Worm (Caenorhabditis elegans) whole organism, L1 larva: ENCODE measurements around the gene ugt-52.

Source experiments
- C34B4.2 ChIP-seq: sonication (generic microtip); optimal IDR thresholded peaks from 2 replicates; lab custom pipeline; 2017; ENCODE audit warnings: mild to moderate bottlenecking, missing genetic modification characterization, missing compliant biosample characterization
- Y116A8C.19 ChIP-seq: sonication (generic microtip); optimal IDR thresholded peaks from 2 replicates; lab custom pipeline; 2016; ENCODE audit warnings: missing compliant biosample characterization, missing genetic modification characterization, borderline replicate concordance
- alr-1 ChIP-seq: fragments of 200-800 bp; sonication (Bioruptor generic); optimal IDR thresholded peaks from 2 replicates; lab custom pipeline; 2018; ENCODE audit warnings: borderline replicate concordance, mild to moderate bottlenecking, missing genetic modification characterization, missing compliant biosample characterization
- aly-2 ChIP-seq: fragments of 150-350 bp; optimal IDR thresholded peaks from 2 replicates; lab custom pipeline; 2014; ENCODE audit warnings: missing biosample characterization, missing genetic modification characterization
- blmp-1 ChIP-seq: fragments of 150-350 bp; optimal IDR thresholded peaks from 2 replicates; lab custom pipeline; 2014; ENCODE audit warnings: missing biosample characterization, missing genetic modification characterization
- ceh-82 ChIP-seq, 3 experiments: fragments of 150-350 bp in 1 of 3; sonication (generic microtip) in 2 of 3; optimal IDR thresholded peaks; 2 replicates each; lab custom pipeline; 2014 to 2017; ENCODE audit warnings: missing biosample characterization in 3 of 3, missing genetic modification characterization in 3 of 3
- ceh-88 ChIP-seq: fragments of 200-800 bp; sonication (Bioruptor generic); IDR thresholded peaks from 2 replicates; pipeline ENCODE4 v1.3.6; 2022; ENCODE audit warnings: missing genetic modification characterization, missing compliant biosample characterization
- ces-1 ChIP-seq: fragments of 150-350 bp; optimal IDR thresholded peaks from 2 replicates; lab custom pipeline; 2014; ENCODE audit warnings: missing biosample characterization, missing genetic modification reagents, missing genetic modification characterization
- dsc-1 ChIP-seq: sonication (generic microtip); optimal IDR thresholded peaks from 2 replicates; lab custom pipeline; 2016; ENCODE audit warnings: mild to moderate bottlenecking, missing genetic modification characterization, missing compliant biosample characterization
- egl-27 ChIP-seq, 2 experiments: fragments of 150-350 bp in 1 of 2; sonication (generic microtip); optimal IDR thresholded peaks; 3 replicates each; lab custom pipeline; 2017 to 2018; ENCODE audit warnings: missing biosample characterization in 2 of 2, missing genetic modification characterization in 2 of 2, missing genetic modification reagents in 2 of 2
- elt-3 ChIP-seq, 6 experiments: fragments of 150-350 bp in 1 of 6; sonication (generic microtip); optimal IDR thresholded peaks; 2 replicates each; lab custom pipeline; 2017 to 2018; ENCODE audit warnings: missing biosample characterization in 6 of 6, missing genetic modification characterization in 6 of 6, inconsistent platforms in 1 of 6
- fos-1 ChIP-seq: fragments of 150-350 bp; optimal IDR thresholded peaks from 2 replicates; lab custom pipeline; 2014; ENCODE audit warnings: missing biosample characterization, missing genetic modification characterization
- grh-1 ChIP-seq: fragments of 200-800 bp; sonication (Bioruptor generic); IDR thresholded peaks from 2 replicates; pipeline ENCODE4 v1.3.6; 2022; ENCODE audit warnings: missing genetic modification reagents, missing genetic modification characterization, missing compliant biosample characterization
- hpl-2 ChIP-seq: fragments of 150-350 bp; optimal IDR thresholded peaks from 2 replicates; lab custom pipeline; 2014; ENCODE audit warnings: missing biosample characterization, missing genetic modification reagents, missing genetic modification characterization
- irx-1 ChIP-seq: sonication (generic microtip); optimal IDR thresholded peaks from 2 replicates; lab custom pipeline; 2016; ENCODE audit warnings: missing genetic modification characterization, missing compliant biosample characterization
- lin-14 ChIP-seq: fragments of 200-800 bp; sonication (Bioruptor generic); optimal IDR thresholded peaks from 2 replicates; lab custom pipeline; 2018; ENCODE audit warnings: mild to moderate bottlenecking, missing genetic modification characterization, moderate library complexity, missing compliant biosample characterization
- lin-35 ChIP-seq, 2 experiments: fragments of 150-350 bp; optimal IDR thresholded peaks; 2 replicates each; lab custom pipeline; 2014; ENCODE audit warnings: missing biosample characterization in 2 of 2, missing genetic modification characterization in 2 of 2, missing genetic modification reagents in 2 of 2
- lin-39 ChIP-seq: fragments of 150-350 bp; optimal IDR thresholded peaks from 2 replicates; lab custom pipeline; 2014; ENCODE audit warnings: missing biosample characterization, missing genetic modification reagents, missing genetic modification characterization
- lir-3 ChIP-seq: sonication (generic microtip); optimal IDR thresholded peaks from 2 replicates; lab custom pipeline; 2016; ENCODE audit warnings: mild to moderate bottlenecking, missing genetic modification characterization, moderate library complexity, missing compliant biosample characterization; ENCODE audit not compliant: poor library complexity
- mab-9 ChIP-seq: fragments of 200-800 bp; sonication (Bioruptor generic); IDR thresholded peaks from 2 replicates; pipeline ENCODE4 v1.3.6; 2022; ENCODE audit warnings: missing genetic modification reagents, missing genetic modification characterization, missing compliant biosample characterization
- mdl-1 ChIP-seq, 2 experiments: fragments of 150-350 bp; optimal IDR thresholded peaks; 2 replicates each; lab custom pipeline; 2014 to 2017; ENCODE audit warnings: missing biosample characterization in 2 of 2, missing genetic modification characterization in 2 of 2, inconsistent platforms in 1 of 2
- mef-2 ChIP-seq: fragments of 150-350 bp; optimal IDR thresholded peaks from 2 replicates; lab custom pipeline; 2014; ENCODE audit warnings: missing biosample characterization, missing genetic modification characterization
- nhr-11 ChIP-seq: fragments of 150-350 bp; optimal IDR thresholded peaks from 2 replicates; lab custom pipeline; 2014; ENCODE audit warnings: missing biosample characterization, missing genetic modification characterization
- nhr-12 ChIP-seq: sonication (generic microtip); optimal IDR thresholded peaks from 2 replicates; lab custom pipeline; 2017; ENCODE audit warnings: missing biosample characterization, missing genetic modification characterization
- nhr-19 ChIP-seq: fragments of 200-800 bp; sonication (Bioruptor generic); conservative IDR thresholded peaks from 2 replicates; pipeline ENCODE4 v1.3.6; 2022; ENCODE audit warnings: missing genetic modification characterization, missing compliant biosample characterization
- nhr-20 ChIP-seq: sonication (generic microtip); optimal IDR thresholded peaks from 2 replicates; lab custom pipeline; 2016; ENCODE audit warnings: mild to moderate bottlenecking, missing genetic modification characterization, missing compliant biosample characterization
- nhr-71 ChIP-seq: sonication (generic microtip); optimal IDR thresholded peaks from 2 replicates; lab custom pipeline; 2016; ENCODE audit warnings: mild to moderate bottlenecking, missing genetic modification characterization, moderate library complexity, missing compliant biosample characterization
- nhr-76 ChIP-seq: sonication (generic microtip); optimal IDR thresholded peaks from 2 replicates; lab custom pipeline; 2017; ENCODE audit warnings: missing biosample characterization, missing genetic modification characterization
- nhr-85 ChIP-seq: sonication (generic microtip); peaks from one replicate; lab custom pipeline; 2016; ENCODE audit warnings: missing genetic modification characterization, inconsistent platforms, missing compliant biosample characterization
- rnt-1 ChIP-seq: sonication (generic microtip); optimal IDR thresholded peaks from 2 replicates; lab custom pipeline; 2016; ENCODE audit warnings: mild to moderate bottlenecking, missing genetic modification characterization, moderate library complexity, missing compliant biosample characterization
- skn-1 ChIP-seq: fragments of 150-350 bp; optimal IDR thresholded peaks from 2 replicates; lab custom pipeline; 2014; ENCODE audit warnings: missing biosample characterization, missing genetic modification characterization
- snpc-4 ChIP-seq: fragments of 150-350 bp; optimal IDR thresholded peaks from 2 replicates; lab custom pipeline; 2014; ENCODE audit warnings: missing biosample characterization, missing genetic modification characterization
- snu-23 ChIP-seq: sonication (generic microtip); optimal IDR thresholded peaks from 2 replicates; lab custom pipeline; 2016; ENCODE audit warnings: missing genetic modification characterization, missing compliant biosample characterization
- sox-4 ChIP-seq: sonication (generic microtip); optimal IDR thresholded peaks from 2 replicates; lab custom pipeline; 2016; ENCODE audit warnings: missing genetic modification characterization, missing compliant biosample characterization
- sptf-1 ChIP-seq: fragments of 150-350 bp; optimal IDR thresholded peaks from 2 replicates; lab custom pipeline; 2014; ENCODE audit warnings: missing biosample characterization, missing genetic modification characterization
- sup-37 ChIP-seq: fragments of 200-800 bp; sonication (Bioruptor generic); optimal IDR thresholded peaks from 2 replicates; lab custom pipeline; 2018; ENCODE audit warnings: mild to moderate bottlenecking, missing genetic modification characterization, missing compliant biosample characterization
- unc-130 ChIP-seq: fragments of 150-350 bp; optimal IDR thresholded peaks from 2 replicates; lab custom pipeline; 2017; ENCODE audit warnings: missing biosample characterization, missing genetic modification characterization, inconsistent platforms
- unc-30 ChIP-seq: sonication (generic microtip); optimal IDR thresholded peaks from 2 replicates; lab custom pipeline; 2017; ENCODE audit warnings: missing biosample characterization, missing genetic modification characterization
- unc-62 ChIP-seq: fragments of 150-350 bp; optimal IDR thresholded peaks from 2 replicates; lab custom pipeline; 2014; ENCODE audit warnings: missing biosample characterization, missing genetic modification reagents, missing genetic modification characterization
- zag-1 ChIP-seq: fragments of 150-350 bp; optimal IDR thresholded peaks from 2 replicates; lab custom pipeline; 2014; ENCODE audit warnings: missing biosample characterization, missing genetic modification characterization
- ztf-11 ChIP-seq, 2 experiments: sonication (generic microtip); optimal IDR thresholded peaks; 2 replicates each; lab custom pipeline; 2016 to 2017; ENCODE audit warnings: missing genetic modification characterization in 2 of 2, missing biosample characterization in 1 of 2, missing compliant biosample characterization in 1 of 2
- ztf-4 ChIP-seq: fragments of 150-350 bp; optimal IDR thresholded peaks from 2 replicates; lab custom pipeline; 2014; ENCODE audit warnings: missing biosample characterization, missing genetic modification characterization

The ugt-52 gene

DNA sequence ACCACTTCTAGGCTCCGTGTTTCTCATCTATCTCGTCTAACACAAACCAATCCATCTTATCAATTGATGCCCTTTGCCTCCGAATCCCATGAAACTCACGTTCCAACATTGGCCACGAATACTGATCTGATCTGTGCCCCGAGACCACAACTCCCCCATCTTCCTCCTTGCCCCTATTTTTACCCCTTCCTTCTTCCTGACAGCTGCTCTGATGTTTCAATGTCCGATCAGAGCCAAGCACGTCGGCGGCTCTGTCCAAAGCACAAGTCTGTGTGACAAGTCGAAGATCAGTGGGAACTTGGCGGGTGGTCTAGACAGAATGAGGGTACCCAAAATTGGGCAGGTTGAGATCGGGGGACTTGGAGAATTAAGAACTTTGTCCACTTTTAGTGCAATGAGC lies 32.3 kb upstream of the ugt-52 start:
- no peak for TF ChIP-seq irx-1 (tag; lab: Kevin White, UChicago)
- no peak for TF ChIP-seq sptf-1 (tag; lab: Kevin White, UChicago)
- TF ChIP-seq lin-14 (GFP tag; lab: Kevin White, UChicago) = peak; percentile 47
- TF ChIP-seq lir-3 = no peak
- TF ChIP-seq alr-1 (tag; lab: Kevin White, UChicago) = no peak
- no peak for TF ChIP-seq mab-9
- no peak for TF ChIP-seq ceh-88
- peak; percentile 67 for TF ChIP-seq rnt-1 (tag; lab: Kevin White, UChicago)
- no peak for TF ChIP-seq aly-2 (tag; lab: Kevin White, UChicago)
- TF ChIP-seq nhr-19 (GFP tag; lab: Robert Waterston, UW) = peak; percentile 20; the same call in 1 of the 2 replicates
- TF ChIP-seq nhr-71 (tag; lab: Kevin White, UChicago) = peak; percentile 73
- TF ChIP-seq lin-39 (tag; lab: Kevin White, UChicago) = no peak

DNA sequence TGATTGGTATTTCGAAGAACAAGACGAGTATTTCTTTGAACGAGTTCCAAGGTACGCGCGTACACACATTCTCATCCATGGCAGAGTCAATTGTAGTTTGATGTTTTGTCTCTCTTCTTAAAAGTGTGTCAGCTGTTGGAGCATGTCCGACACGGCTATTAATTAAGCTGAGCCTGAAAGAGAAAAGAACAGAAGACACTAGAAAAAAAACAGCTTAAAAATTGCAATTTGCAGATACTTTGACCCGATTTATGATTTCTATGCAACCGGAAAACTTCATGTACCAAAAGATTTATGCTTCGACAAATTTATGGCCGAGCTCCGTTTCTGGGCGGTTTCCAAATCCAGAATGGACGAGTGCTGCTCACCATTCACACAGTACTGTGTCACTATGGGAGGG lies 29.0 kb upstream of the ugt-52 start:
- TF ChIP-seq Y116A8C.19 = no peak
- peak; percentile 26 for TF ChIP-seq nhr-71 (tag; lab: Kevin White, UChicago)
- TF ChIP-seq rnt-1 (tag; lab: Kevin White, UChicago) = peak; percentile 11

DNA sequence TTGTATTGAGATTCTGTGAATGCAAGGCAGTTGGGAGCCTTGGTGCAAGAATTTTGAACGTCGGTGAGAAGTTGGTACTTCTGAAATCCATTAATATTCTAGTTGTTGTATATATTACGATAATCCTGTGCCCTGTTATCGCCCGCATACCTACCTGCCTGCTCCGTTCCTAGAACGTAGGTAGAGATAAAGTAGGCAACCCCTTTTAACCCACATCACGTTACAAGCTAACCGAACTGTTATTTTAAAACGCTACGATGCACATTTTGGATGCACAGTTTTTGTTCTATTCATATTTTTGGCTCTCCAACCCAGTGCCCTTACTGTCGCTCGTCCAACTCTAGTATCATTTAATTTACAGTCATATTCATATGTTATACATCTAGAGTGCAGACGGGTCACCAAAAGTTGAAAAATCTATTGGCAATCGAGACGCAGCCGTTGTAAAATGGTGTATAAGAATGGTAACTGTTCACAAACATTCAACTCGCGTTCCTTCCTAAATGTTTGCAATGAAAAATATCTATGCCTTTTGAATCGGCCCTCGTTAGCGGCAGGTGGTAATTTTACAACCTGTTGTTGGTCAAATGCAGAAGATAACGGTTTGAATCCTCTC lies 24.1 kb upstream of the ugt-52 start:
- TF ChIP-seq skn-1 (tag; lab: Kevin White, UChicago) (no peak), sup-37 (GFP tag; lab: Kevin White, UChicago) (no peak), nhr-12 (tag; lab: Kevin White, UChicago) (no peak), nhr-76 (tag; lab: Kevin White, UChicago) (no peak), zag-1 (tag; lab: Kevin White, UChicago) (no peak), dsc-1 (no peak), elt-3 (tag; optimal IDR thresholded peaks at IDR 0.05; lab: Kevin White, UChicago) (no peak), hpl-2 (GFP tag; lab: Kevin White, UChicago) (no peak), snpc-4 (tag; lab: Kevin White, UChicago) (no peak)
- TF ChIP-seq, all 84 proteins: peak for 0

DNA sequence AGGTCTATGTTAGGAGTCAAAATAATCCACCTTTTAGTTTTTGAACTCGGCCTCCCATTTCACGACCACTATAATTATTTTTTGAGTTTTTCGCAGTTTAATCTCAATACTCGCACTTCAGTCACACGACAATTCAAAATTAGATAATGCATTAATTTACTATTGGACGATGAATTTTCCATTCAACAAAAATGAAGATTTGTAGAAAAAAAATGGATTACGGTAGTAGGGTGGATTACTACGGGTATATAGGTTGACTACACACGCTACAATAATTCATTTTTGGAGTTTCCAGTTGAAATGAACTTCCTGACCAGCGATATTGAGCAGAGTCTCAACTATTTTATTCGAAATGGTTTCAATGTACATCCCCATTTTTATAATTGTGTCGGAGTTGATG lies 22.2 kb upstream of the ugt-52 start, which contains the start of gene srt-23:
Gene srt-23 (plus strand): TSS at position 301 of the 400 bp plus-strand sequence.
- TF ChIP-seq ces-1 (GFP tag; lab: Kevin White, UChicago) = no peak
- TF ChIP-seq Y116A8C.19 = no peak
- TF ChIP-seq nhr-71 (tag; lab: Kevin White, UChicago) = no peak
- TF ChIP-seq blmp-1 (tag; lab: Kevin White, UChicago) = no peak
- TF ChIP-seq nhr-85 (tag; lab: Kevin White, UChicago) = no peak
- TF ChIP-seq mab-9 = no peak
- no peak for TF ChIP-seq nhr-11 (tag; lab: Kevin White, UChicago)
- TF ChIP-seq ceh-82 (tag; optimal IDR thresholded peaks at IDR 0.05; lab: Kevin White, UChicago) = no peak
- TF ChIP-seq ztf-11 (tag; optimal IDR thresholded peaks at IDR 0.05; lab: Kevin White, UChicago) = no peak
- no peak for TF ChIP-seq mdl-1 (tag; optimal IDR thresholded peaks at IDR 0.05; lab: Kevin White, UChicago)
- no peak for TF ChIP-seq skn-1 (tag; lab: Kevin White, UChicago)
- TF ChIP-seq egl-27 (tag; optimal IDR thresholded peaks at IDR 0.05; lab: Kevin White, UChicago) = no peak
- no peak for TF ChIP-seq fos-1
- TF ChIP-seq snu-23 = no peak
- TF ChIP-seq ztf-4 (tag; lab: Kevin White, UChicago) = no peak
- no peak for TF ChIP-seq C34B4.2 (tag; lab: Kevin White, UChicago)
- TF ChIP-seq lir-3 = no peak

DNA sequence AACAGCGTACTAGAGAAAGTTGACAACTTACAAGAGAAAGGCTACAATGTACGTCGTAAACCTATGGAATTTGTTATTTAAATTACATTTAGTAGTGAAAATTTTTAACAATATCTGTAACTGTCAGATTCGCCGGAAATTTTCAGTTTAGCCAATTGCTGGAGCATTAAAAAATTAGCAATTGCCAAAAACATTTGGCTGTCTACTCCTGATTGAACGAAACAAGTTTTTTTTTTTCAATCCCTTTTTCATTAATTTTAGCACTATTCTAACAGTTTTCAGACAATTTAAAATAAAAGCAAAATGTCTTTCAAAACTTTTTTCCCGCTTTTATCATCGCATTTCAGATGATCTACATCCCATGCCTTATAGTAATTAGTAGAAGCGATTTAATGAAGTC lies 21.6 kb upstream of the ugt-52 start:
- TF ChIP-seq nhr-20 (tag; lab: Kevin White, UChicago) = no peak
- TF ChIP-seq unc-130 = no peak
- TF ChIP-seq sox-4 (tag; lab: Kevin White, UChicago) = no peak
- no peak for TF ChIP-seq mef-2 (tag; lab: Kevin White, UChicago)
- TF ChIP-seq unc-62 (GFP tag; lab: Kevin White, UChicago) = no peak
- TF ChIP-seq egl-27 (tag; optimal IDR thresholded peaks at IDR 0.05; lab: Kevin White, UChicago) = no peak
- no peak for TF ChIP-seq unc-30 (tag; lab: Kevin White, UChicago)
- TF ChIP-seq lin-35 (GFP tag; optimal IDR thresholded peaks at IDR 0.05; lab: Kevin White, UChicago) = no peak
- no peak for TF ChIP-seq rnt-1 (tag; lab: Kevin White, UChicago)
- no peak for TF ChIP-seq grh-1 (GFP tag; lab: Robert Waterston, UW)
